Fruit fly (Drosophila melanogaster): Measurements from ENCODE around the gene Alms1a.
A peak's percentile ranks its signal among the peaks of the same experiment; 100 is the strongest.

Alms1a gene

dm6 chrX:4684444-4684924, 48.7 kb upstream of the Alms1a start (continued):
- TF ChIP-seq svp (GFP tag) (peak; percentile 95), salr (GFP tag; optimal IDR thresholded peaks at IDR 0.05) (peak; percentile 32 to 47), CG4318 (GFP tag; optimal IDR thresholded peaks at IDR 0.05) (peak; percentile 47), lz (GFP tag; optimal IDR thresholded peaks at IDR 0.05) (peak; percentile 91), CG3032 (tag; optimal IDR thresholded peaks at IDR 0.05) (peak; percentile 67), CG11902 (GFP tag; optimal IDR thresholded peaks at IDR 0.05) (peak; percentile 83), CG6854 (GFP tag; optimal IDR thresholded peaks at IDR 0.05) (peak; percentile 67), CG10631 (GFP tag; optimal IDR thresholded peaks at IDR 0.05) (peak; percentile 80), CG6276 (GFP tag; optimal IDR thresholded peaks at IDR 0.05) (peak; percentile 72), CG9139 (GFP tag; optimal IDR thresholded peaks at IDR 0.05) (peak; percentile 32), CG11294 (GFP tag; IDR thresholded peaks at IDR 0.05) (peak; percentile 81), Eip93F (GFP tag; optimal IDR thresholded peaks at IDR 0.05) (peak; percentile 36)

DNA sequence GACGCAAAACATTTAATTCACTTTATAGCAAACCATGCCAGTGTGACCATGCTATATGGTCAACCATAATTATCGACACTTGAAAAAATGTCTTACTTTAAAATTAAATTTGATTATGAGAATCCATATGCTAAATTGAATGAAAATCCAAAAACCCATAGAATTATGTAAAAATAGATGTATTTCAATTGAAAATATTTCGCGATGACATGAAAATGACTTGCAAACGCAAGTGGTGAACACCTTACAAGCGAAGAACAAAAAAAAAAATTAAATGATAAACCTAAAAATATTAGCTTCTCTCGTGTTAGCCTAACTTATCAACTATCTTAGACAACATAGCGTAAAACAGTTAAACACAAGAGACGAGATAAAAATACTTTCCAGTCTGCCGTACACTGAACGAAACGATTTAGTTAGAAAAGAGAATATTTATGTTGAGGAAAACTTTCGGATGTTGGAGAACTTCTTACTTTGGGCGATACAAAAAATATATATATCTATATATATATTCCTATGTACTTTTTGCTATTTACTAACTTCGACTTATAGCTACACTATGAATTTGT, 44.1 kb upstream of the Alms1a start:
- TF ChIP-seq CG11902 (GFP tag; optimal IDR thresholded peaks at IDR 0.05) (no peak), Eip75B (GFP tag; optimal IDR thresholded peaks at IDR 0.05) (peak; percentile 44), CG3032 (tag; optimal IDR thresholded peaks at IDR 0.05) (peak; percentile 46), Hr4 (GFP tag; optimal IDR thresholded peaks at IDR 0.05) (peak; percentile 64), fd59A (GFP tag; optimal IDR thresholded peaks at IDR 0.05) (no peak), CG8119 (GFP tag; IDR thresholded peaks at IDR 0.05) (peak; percentile 64), Ets96B (tag; optimal IDR thresholded peaks at IDR 0.05) (peak; percentile 38), topi (GFP tag; optimal IDR thresholded peaks at IDR 0.05) (peak; percentile 64), Hr39 (GFP tag; optimal IDR thresholded peaks at IDR 0.05) (peak; percentile 67), Sox14 (GFP tag; optimal IDR thresholded peaks at IDR 0.05) (peak; percentile 53), dsx (GFP tag; optimal IDR thresholded peaks at IDR 0.05; ENCODE audit: poor library complexity, severe bottlenecking) (no peak), Blimp-1 (GFP tag; optimal IDR thresholded peaks at IDR 0.05) (no peak), Lpt (GFP tag; optimal IDR thresholded peaks at IDR 0.05) (peak; percentile 54), salr (GFP tag; optimal IDR thresholded peaks at IDR 0.05) (peak in 1 of 2 experiments; percentile 57), CG1621 (tag; optimal IDR thresholded peaks at IDR 0.05) (no peak), CG6792 (GFP tag; optimal IDR thresholded peaks at IDR 0.05) (peak; percentile 53), CG4318 (GFP tag; optimal IDR thresholded peaks at IDR 0.05) (peak; percentile 31), CG9139 (GFP tag; optimal IDR thresholded peaks at IDR 0.05) (no peak), CG8632 (GFP tag; optimal IDR thresholded peaks at IDR 0.05) (peak; percentile 43), dac (GFP tag; optimal IDR thresholded peaks at IDR 0.05) (peak; percentile 32), CG8319 (GFP tag; optimal IDR thresholded peaks at IDR 0.05) (peak; percentile 37), CG31627 (GFP tag; optimal IDR thresholded peaks at IDR 0.05) (peak; percentile 57), CG6163 (GFP tag; IDR thresholded peaks at IDR 0.05) (peak; percentile 64; the same call in 2 of the 3 replicates), OdsH (GFP tag; optimal IDR thresholded peaks at IDR 0.05) (peak; percentile 62), acj6 (GFP tag; optimal IDR thresholded peaks at IDR 0.05) (peak; percentile 61), CG32006 (GFP tag; optimal IDR thresholded peaks at IDR 0.05) (peak; percentile 67), Ets21C (GFP tag; optimal IDR thresholded peaks at IDR 0.05) (peak; percentile 43), Smox (GFP tag; optimal IDR thresholded peaks at IDR 0.05) (peak; percentile 74), Gug (GFP tag; IDR thresholded peaks at IDR 0.05) (peak; percentile 67), vri (GFP tag; optimal IDR thresholded peaks at IDR 0.05) (peak; percentile 29), net (GFP tag; optimal IDR thresholded peaks at IDR 0.05) (peak; percentile 51), fkh (GFP tag; optimal IDR thresholded peaks at IDR 0.05) (no peak), ss (GFP tag; optimal IDR thresholded peaks at IDR 0.05) (peak in 1 of 2 experiments; percentile 32), Met (GFP tag; optimal IDR thresholded peaks at IDR 0.05) (peak; percentile 62), CG34406 (GFP tag; optimal IDR thresholded peaks at IDR 0.05) (peak; percentile 46), CG10669 (GFP tag; optimal IDR thresholded peaks at IDR 0.05) (peak; percentile 51), lz (GFP tag; optimal IDR thresholded peaks at IDR 0.05) (peak; percentile 69), CG6854 (GFP tag; optimal IDR thresholded peaks at IDR 0.05) (no peak), achi (GFP tag; optimal IDR thresholded peaks at IDR 0.05) (peak; percentile 49), Sox15 (GFP tag; optimal IDR thresholded peaks at IDR 0.05) (peak; percentile 38), spab (GFP tag; optimal IDR thresholded peaks at IDR 0.05) (no peak), esn (GFP tag; optimal IDR thresholded peaks at IDR 0.05) (peak; percentile 75), Eip93F (GFP tag; optimal IDR thresholded peaks at IDR 0.05) (no peak), CG11294 (GFP tag; IDR thresholded peaks at IDR 0.05) (no peak)

Data from whole organism, prepupa.